Worm (Caenorhabditis elegans) whole organism, young adult: ENCODE measurements around the gene rpl-16.

ENCODE experiments used
- F22D6.2 ChIP-seq: sonication (generic microtip); optimal IDR thresholded peaks from 2 replicates; lab custom pipeline; 2016; ENCODE audit warnings: mild to moderate bottlenecking, missing genetic modification characterization, missing compliant biosample characterization
- F49E8.2 ChIP-seq: sonication (generic microtip); optimal IDR thresholded peaks from 3 replicates; lab custom pipeline; 2017; ENCODE audit warnings: missing genetic modification characterization, mild to moderate bottlenecking, missing compliant biosample characterization, antibody characterized with exemption, moderate library complexity; ENCODE audit not compliant: insufficient read depth
- F57A8.1 ChIP-seq: fragments of 200-800 bp; sonication (Bioruptor generic); optimal IDR thresholded peaks from 2 replicates; lab custom pipeline; 2018; ENCODE audit warnings: mild to moderate bottlenecking, missing genetic modification characterization, moderate library complexity, missing compliant biosample characterization
- T07F8.4 ChIP-seq: sonication (generic microtip); optimal IDR thresholded peaks from 2 replicates; lab custom pipeline; 2016; ENCODE audit warnings: mild to moderate bottlenecking, missing genetic modification characterization, moderate library complexity, missing compliant biosample characterization
- akir-1 ChIP-seq: fragments of 200-800 bp; sonication (Bioruptor generic); optimal IDR thresholded peaks from 2 replicates; lab custom pipeline; 2018; ENCODE audit warnings: mild to moderate bottlenecking, missing genetic modification characterization, moderate library complexity, missing compliant biosample characterization
- atf-7 ChIP-seq: sonication (generic microtip); optimal IDR thresholded peaks from 2 replicates; lab custom pipeline; 2017; ENCODE audit warnings: mild to moderate bottlenecking, missing genetic modification characterization, missing compliant biosample characterization
- athp-1 ChIP-seq: sonication (generic microtip); optimal IDR thresholded peaks from 2 replicates; lab custom pipeline; 2017; ENCODE audit warnings: mild to moderate bottlenecking, missing genetic modification characterization, missing compliant biosample characterization
- attf-5 ChIP-seq: fragments of 200-800 bp; sonication (Bioruptor generic); optimal IDR thresholded peaks from 2 replicates; lab custom pipeline; 2018; ENCODE audit warnings: mild to moderate bottlenecking, missing genetic modification characterization, missing compliant biosample characterization
- cebp-1 ChIP-seq, 2 experiments: fragments of 200-800 bp in 1 of 2; sonication (Bioruptor generic) in 1 of 2; sonication (generic microtip) in 1 of 2; IDR thresholded peaks in 1 of 2; optimal IDR thresholded peaks in 1 of 2; 2 replicates each; pipeline versions ENCODE4 v1.3.6 to Lab custom; 2017 to 2022; ENCODE audit warnings: missing compliant biosample characterization in 2 of 2, missing genetic modification characterization in 2 of 2, mild to moderate bottlenecking in 1 of 2, missing genetic modification reagents in 1 of 2, moderate library complexity in 1 of 2
- ceh-58 ChIP-seq: fragments of 200-800 bp; sonication (Bioruptor generic); IDR thresholded peaks from 2 replicates; pipeline ENCODE4 v1.3.6; 2022; ENCODE audit warnings: missing genetic modification characterization, missing compliant biosample characterization
- chd-7 ChIP-seq: sonication (generic microtip); optimal IDR thresholded peaks from 2 replicates; lab custom pipeline; 2016; ENCODE audit warnings: mild to moderate bottlenecking, missing genetic modification characterization, moderate library complexity, missing compliant biosample characterization
- dox-1 ChIP-seq: fragments of 200-800 bp; sonication (Bioruptor generic); IDR thresholded peaks from 2 replicates; pipeline ENCODE4 v1.3.6; 2022; ENCODE audit warnings: missing genetic modification reagents, missing genetic modification characterization, missing compliant biosample characterization
- efl-1 ChIP-seq: fragments of 150-350 bp; optimal IDR thresholded peaks from 2 replicates; lab custom pipeline; 2014; ENCODE audit warnings: missing biosample characterization, missing genetic modification reagents, missing genetic modification characterization
- ets-4 ChIP-seq: fragments of 200-800 bp; sonication (Bioruptor generic); optimal IDR thresholded peaks from 2 replicates; lab custom pipeline; 2018; ENCODE audit warnings: mild to moderate bottlenecking, missing genetic modification characterization, missing compliant biosample characterization
- fkh-3 ChIP-seq: sonication (generic microtip); optimal IDR thresholded peaks from 2 replicates; lab custom pipeline; 2016; ENCODE audit warnings: mild to moderate bottlenecking, missing genetic modification characterization, missing compliant biosample characterization
- hlh-26 ChIP-seq: fragments of 200-800 bp; sonication (Bioruptor generic); conservative IDR thresholded peaks from 2 replicates; pipeline ENCODE4 v1.3.6; 2022; ENCODE audit warnings: missing genetic modification reagents, missing genetic modification characterization, missing compliant biosample characterization
- hmg-1.2 ChIP-seq: fragments of 200-800 bp; sonication (Bioruptor generic); IDR thresholded peaks from 2 replicates; pipeline ENCODE4 v1.3.6; 2022; ENCODE audit warnings: missing genetic modification reagents, missing genetic modification characterization, missing compliant biosample characterization
- hrde-1 ChIP-seq: sonication (generic microtip); optimal IDR thresholded peaks from 2 replicates; lab custom pipeline; 2016; ENCODE audit warnings: missing genetic modification characterization, mild to moderate bottlenecking, missing compliant biosample characterization, moderate library complexity, missing genotype, missing genetic modification reagents, borderline replicate concordance
- hsf-1 ChIP-seq: fragments of 200-800 bp; sonication (Bioruptor generic); IDR thresholded peaks from 2 replicates; pipeline ENCODE4 v1.3.6; 2022; ENCODE audit warnings: missing genetic modification reagents, missing genetic modification characterization, missing compliant biosample characterization
- let-526 ChIP-seq: fragments of 200-800 bp; sonication (Bioruptor generic); IDR thresholded peaks from 2 replicates; pipeline ENCODE4 v1.3.6; 2022; ENCODE audit warnings: missing genetic modification reagents, missing genetic modification characterization, missing compliant biosample characterization
- let-607 ChIP-seq, 2 experiments: fragments of 200-800 bp in 1 of 2; sonication (Bioruptor generic) in 1 of 2; sonication (generic microtip) in 1 of 2; optimal IDR thresholded peaks; 2 replicates each; lab custom pipeline; 2016 to 2018; ENCODE audit warnings: mild to moderate bottlenecking in 2 of 2, missing compliant biosample characterization in 2 of 2, missing genetic modification characterization in 2 of 2, moderate library complexity in 2 of 2, missing genotype in 1 of 2
- lin-26 ChIP-seq: fragments of 200-800 bp; sonication (Bioruptor generic); IDR thresholded peaks from 2 replicates; pipeline ENCODE4 v1.3.6; 2022; ENCODE audit warnings: missing genetic modification reagents, missing genetic modification characterization, missing compliant biosample characterization
- lin-40 ChIP-seq: sonication (generic microtip); optimal IDR thresholded peaks from 2 replicates; lab custom pipeline; 2016; ENCODE audit warnings: missing genetic modification characterization, mild to moderate bottlenecking, missing compliant biosample characterization, missing genotype, missing genetic modification reagents
- lir-1 ChIP-seq: fragments of 200-800 bp; sonication (Bioruptor generic); conservative IDR thresholded peaks from 2 replicates; pipeline ENCODE4 v1.3.6; 2022; ENCODE audit warnings: missing genetic modification reagents, missing genetic modification characterization, missing compliant biosample characterization
- lsy-27 ChIP-seq: sonication (generic microtip); optimal IDR thresholded peaks from 2 replicates; lab custom pipeline; 2017; ENCODE audit warnings: missing genetic modification characterization, mild to moderate bottlenecking, missing compliant biosample characterization, antibody characterized with exemption, missing genotype, borderline replicate concordance; ENCODE audit not compliant: insufficient read depth
- madf-10 ChIP-seq: sonication (generic microtip); optimal IDR thresholded peaks from 2 replicates; lab custom pipeline; 2016; ENCODE audit warnings: mild to moderate bottlenecking, missing genetic modification characterization, missing compliant biosample characterization
- mcd-1 ChIP-seq: fragments of 200-800 bp; sonication (Bioruptor generic); IDR thresholded peaks from 2 replicates; pipeline ENCODE4 v1.3.6; 2022; ENCODE audit warnings: missing genetic modification reagents, missing genetic modification characterization, missing compliant biosample characterization
- nfya-1 ChIP-seq: sonication (generic microtip); optimal IDR thresholded peaks from 2 replicates; lab custom pipeline; 2017; ENCODE audit warnings: antibody characterized with exemption, missing compliant biosample characterization, missing genetic modification characterization, borderline replicate concordance; ENCODE audit not compliant: insufficient read depth
- nfyb-1 ChIP-seq: fragments of 200-800 bp; sonication (Bioruptor generic); IDR thresholded peaks from 2 replicates; pipeline ENCODE4 v1.3.6; 2022; ENCODE audit warnings: missing genetic modification reagents, missing genetic modification characterization, missing compliant biosample characterization
- nhr-80 ChIP-seq: sonication (generic microtip); optimal IDR thresholded peaks from 2 replicates; lab custom pipeline; 2016; ENCODE audit warnings: missing genetic modification characterization, missing compliant biosample characterization
- nhr-90 ChIP-seq: sonication (generic microtip); optimal IDR thresholded peaks from 2 replicates; lab custom pipeline; 2016; ENCODE audit warnings: missing genotype, mild to moderate bottlenecking, missing genetic modification characterization, missing compliant biosample characterization
- pbrm-1 ChIP-seq: fragments of 200-800 bp; sonication (Bioruptor generic); IDR thresholded peaks from 2 replicates; pipeline ENCODE4 v1.3.6; 2022; ENCODE audit warnings: missing genetic modification reagents, missing genetic modification characterization, missing compliant biosample characterization
- tbp1 ChIP-seq: fragments of 200-800 bp; sonication (Bioruptor generic); optimal IDR thresholded peaks from 2 replicates; lab custom pipeline; 2018; ENCODE audit warnings: mild to moderate bottlenecking, missing genetic modification characterization, missing compliant biosample characterization
- tlf-1 ChIP-seq: fragments of 200-800 bp; sonication (Bioruptor generic); optimal IDR thresholded peaks from 2 replicates; lab custom pipeline; 2018; ENCODE audit warnings: mild to moderate bottlenecking, missing genetic modification characterization, missing compliant biosample characterization
- ztf-22 ChIP-seq: fragments of 200-800 bp; sonication (Bioruptor generic); optimal IDR thresholded peaks from 2 replicates; lab custom pipeline; 2018; ENCODE audit warnings: mild to moderate bottlenecking, missing genetic modification characterization, moderate library complexity, missing compliant biosample characterization
- ztf-28 ChIP-seq: fragments of 200-800 bp; sonication (Bioruptor generic); IDR thresholded peaks from 2 replicates; pipeline ENCODE4 v1.3.6; 2022; ENCODE audit warnings: missing genetic modification reagents, missing genetic modification characterization, missing compliant biosample characterization
- ztf-6 ChIP-seq: fragments of 200-800 bp; sonication (Bioruptor generic); IDR thresholded peaks from 2 replicates; pipeline ENCODE4 v1.3.6; 2022; ENCODE audit warnings: missing genetic modification reagents, missing genetic modification characterization, missing compliant biosample characterization

The rpl-16 gene

DNA sequence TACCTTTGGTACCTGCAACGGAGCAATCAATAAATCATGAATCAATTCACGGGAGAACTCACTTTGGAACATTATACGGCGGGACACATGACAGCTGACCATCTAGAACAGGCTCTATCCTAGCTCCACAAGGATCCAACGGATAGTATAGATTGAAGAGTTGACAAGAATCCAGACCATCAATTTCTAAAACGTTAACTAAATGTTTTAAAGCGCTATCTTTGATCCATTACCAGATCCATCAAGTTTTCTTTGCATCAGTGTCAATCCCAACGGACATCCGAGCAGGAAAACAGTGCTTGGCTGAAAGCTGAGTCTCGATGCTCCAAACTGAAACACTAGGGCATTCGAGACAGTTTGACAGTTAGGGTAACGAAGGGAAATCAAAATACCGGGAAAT, 20.0 kb upstream of the rpl-16 start:
- TF ChIP-seq efl-1 (GFP tag; lab: Kevin White, UChicago) = no peak
- no peak for TF ChIP-seq mcd-1 (GFP tag; lab: Robert Waterston, UW)
- no peak for TF ChIP-seq let-526 (GFP tag; lab: Robert Waterston, UW)
- no peak for TF ChIP-seq F22D6.2 (tag; lab: Kevin White, UChicago)
- no peak for TF ChIP-seq nfyb-1 (GFP tag; lab: Robert Waterston, UW)
- TF ChIP-seq chd-7 (tag; lab: Kevin White, UChicago) = no peak

DNA sequence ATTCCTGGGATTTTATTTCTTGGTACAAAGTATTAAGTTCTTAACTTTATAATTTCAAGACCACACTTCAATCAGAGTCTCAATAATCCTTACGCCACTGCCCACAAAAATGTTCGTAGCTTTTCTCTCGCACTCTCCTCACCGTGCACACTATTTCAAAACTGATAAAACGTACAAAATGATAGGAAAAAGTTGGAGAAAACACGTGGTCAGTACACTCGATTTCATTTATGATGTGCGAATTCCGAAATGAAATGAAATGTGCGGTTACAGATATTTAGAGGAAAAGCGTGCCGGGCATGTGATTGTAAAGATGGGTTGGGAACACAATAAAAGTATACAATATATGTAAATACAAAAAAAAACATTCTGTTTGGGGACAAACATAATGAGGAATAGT, 17.0 kb upstream of the rpl-16 start:
- TF ChIP-seq ceh-58 (GFP tag; lab: Robert Waterston, UW) (no peak), madf-10 (tag; lab: Kevin White, UChicago) (peak; percentile 3), lin-40 (tag; lab: Kevin White, UChicago) (peak; percentile 8), nhr-80 (tag; lab: Kevin White, UChicago) (peak; percentile 87), cebp-1 (GFP tag; IDR thresholded peaks at IDR 0.05; lab: Robert Waterston, UW) (no peak), cebp-1 (tag; optimal IDR thresholded peaks at IDR 0.05; lab: Kevin White, UChicago) (peak; percentile 61), ets-4 (peak; percentile 41), hmg-1.2 (GFP tag; lab: Robert Waterston, UW) (peak; percentile 63; the same call in 1 of the 2 replicates), dox-1 (peak; percentile 34; the same call in 1 of the 2 replicates), let-607 (tag; optimal IDR thresholded peaks at IDR 0.05; lab: Kevin White, UChicago) (peak; percentile 70 to 76), atf-7 (tag; lab: Kevin White, UChicago) (peak; percentile 47), ztf-22 (GFP tag; lab: Kevin White, UChicago) (peak; percentile 50), chd-7 (tag; lab: Kevin White, UChicago) (peak; percentile 22), lir-1 (GFP tag; lab: Robert Waterston, UW) (no peak), tbp1 (peak; percentile 23), tlf-1 (GFP tag; lab: Kevin White, UChicago) (no peak), ztf-28 (no peak)

DNA sequence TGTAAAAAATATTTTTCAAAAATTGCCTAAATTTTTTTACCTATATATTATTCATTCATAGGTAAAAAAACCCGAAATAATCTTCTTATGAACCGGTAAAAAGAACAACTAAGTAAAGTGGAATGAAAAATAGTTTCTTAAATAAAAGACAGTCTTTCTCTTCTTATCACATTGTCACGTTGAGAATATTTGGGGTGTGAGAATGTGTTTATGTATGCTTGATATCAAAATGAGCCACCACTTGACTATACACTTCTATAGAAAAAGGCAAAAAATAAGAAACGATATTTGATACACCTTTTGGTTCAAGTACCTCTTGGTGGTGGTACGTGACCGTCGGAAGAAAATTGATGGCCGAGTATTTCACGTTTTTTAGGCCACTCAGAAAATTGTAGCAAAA, 16.1 kb upstream of the rpl-16 start, which contains the start of gene hmit-1.3:
hmit-1.3 (minus strand) TSS at position 103 of the 400 bp plus-strand sequence.
- TF ChIP-seq F22D6.2 (tag; lab: Kevin White, UChicago) = no peak
- no peak for TF ChIP-seq hlh-26 (GFP tag; lab: Robert Waterston, UW)
- peak; percentile 8 for TF ChIP-seq nhr-80 (tag; lab: Kevin White, UChicago)

DNA sequence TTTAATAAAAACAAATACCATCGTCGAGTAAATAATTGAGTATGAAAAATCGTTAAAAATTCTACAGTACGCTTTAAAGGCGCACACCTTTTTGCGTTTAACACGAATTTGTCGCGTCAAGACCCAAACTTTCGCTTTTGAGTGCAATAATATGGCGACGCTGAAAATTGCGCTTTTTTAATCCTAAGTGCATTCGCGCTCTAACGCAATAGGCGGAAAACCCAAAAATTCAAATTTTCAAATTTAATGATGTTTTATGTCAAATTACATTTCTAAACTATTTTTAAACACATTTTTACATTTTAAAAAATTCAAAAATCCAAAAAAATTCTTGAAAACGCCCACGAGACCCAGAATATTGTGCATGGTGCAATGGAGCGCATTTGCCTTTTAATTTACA, 8.4 kb upstream of the rpl-16 start:
- TF ChIP-seq hrde-1 (tag; lab: Kevin White, UChicago) (no peak), fkh-3 (no peak), nfya-1 (tag; lab: Kevin White, UChicago) (no peak), nhr-90 (tag; lab: Kevin White, UChicago) (no peak), T07F8.4 (no peak), pbrm-1 (GFP tag; lab: Robert Waterston, UW) (no peak), attf-5 (GFP tag; lab: Kevin White, UChicago) (no peak), lin-26 (GFP tag; lab: Robert Waterston, UW) (no peak), akir-1 (GFP tag; lab: Kevin White, UChicago) (no peak), F57A8.1 (GFP tag; lab: Kevin White, UChicago) (no peak), ztf-6 (GFP tag; lab: Robert Waterston, UW) (no peak), hsf-1 (GFP tag; lab: Robert Waterston, UW) (no peak), athp-1 (tag; lab: Kevin White, UChicago) (no peak), F22D6.2 (tag; lab: Kevin White, UChicago) (no peak), F49E8.2 (tag; lab: Kevin White, UChicago) (no peak), lsy-27 (tag; lab: Kevin White, UChicago) (no peak)
